Worm (Caenorhabditis elegans) whole organism, late embryonic: Measurements from ENCODE around the gene cpna-2.

ENCODE experiments used
- ceh-14 ChIP-seq: sonication (generic microtip); optimal IDR thresholded peaks from 2 replicates; lab custom pipeline; 2016; ENCODE audit warnings: missing genotype, missing genetic modification characterization, missing compliant biosample characterization
- dve-1 ChIP-seq: sonication (generic microtip); optimal IDR thresholded peaks from 2 replicates; lab custom pipeline; 2017; ENCODE audit warnings: antibody characterized with exemption, mild to moderate bottlenecking, missing genetic modification characterization, missing compliant biosample characterization
- hlh-30 ChIP-seq: sonication (generic microtip); optimal IDR thresholded peaks from 2 replicates; lab custom pipeline; 2017; ENCODE audit warnings: antibody characterized with exemption, missing genetic modification characterization, missing compliant biosample characterization; ENCODE audit not compliant: insufficient read depth
- odd-2 ChIP-seq: sonication (generic microtip); optimal IDR thresholded peaks from 2 replicates; lab custom pipeline; 2017; ENCODE audit warnings: antibody characterized with exemption, mild to moderate bottlenecking, missing genetic modification characterization, missing compliant biosample characterization
- sox-4 ChIP-seq: sonication (generic microtip); optimal IDR thresholded peaks from 2 replicates; lab custom pipeline; 2017; ENCODE audit warnings: mild to moderate bottlenecking, missing genetic modification characterization, inconsistent platforms, missing compliant biosample characterization
- tbx-7 ChIP-seq: sonication (generic microtip); optimal IDR thresholded peaks from 2 replicates; lab custom pipeline; 2016; ENCODE audit warnings: missing genotype, missing genetic modification characterization, missing compliant biosample characterization

DNA sequence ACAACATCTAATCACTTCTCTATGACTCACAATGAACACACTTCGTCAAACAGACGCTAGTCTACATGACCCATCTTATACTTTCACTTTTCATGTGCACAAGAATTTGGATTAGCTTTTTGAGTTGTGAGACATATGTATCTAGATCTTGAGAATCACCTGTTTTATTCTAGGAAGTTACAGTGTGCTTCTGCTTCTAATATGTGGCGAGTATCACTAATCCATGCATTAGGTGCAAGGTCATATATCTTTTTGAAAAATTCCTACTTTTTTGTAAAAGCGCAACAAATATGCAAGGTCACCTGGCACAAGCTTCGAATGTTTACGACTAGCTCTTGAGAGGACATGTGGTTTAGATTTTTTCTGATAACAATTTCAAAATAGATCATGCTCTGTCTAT, 49.0 kb upstream of the cpna-2 start:
- TF ChIP-seq sox-4 (tag; lab: Kevin White, UChicago) (no peak), hlh-30 (tag; lab: Kevin White, UChicago) (no peak), odd-2 (tag; lab: Kevin White, UChicago) (no peak), tbx-7 (tag; lab: Kevin White, UChicago) (no peak), dve-1 (tag; lab: Kevin White, UChicago) (no peak), ceh-14 (tag; lab: Kevin White, UChicago) (no peak)
